Worm (Caenorhabditis elegans) whole organism, late embryonic: Measurements from ENCODE around the gene ZK666.11.

Source experiments
- F13H6.1 ChIP-seq: sonication (generic microtip); optimal IDR thresholded peaks from 2 replicates; lab custom pipeline; 2016; ENCODE audit warnings: missing genetic modification characterization, missing compliant biosample characterization
- K09A11.1 ChIP-seq: sonication (generic microtip); optimal IDR thresholded peaks from 2 replicates; lab custom pipeline; 2017; ENCODE audit warnings: antibody characterized with exemption, mild to moderate bottlenecking, missing genetic modification characterization, missing compliant biosample characterization; ENCODE audit not compliant: insufficient read depth
- T23F11.4 ChIP-seq: fragments of 200-800 bp; sonication (Bioruptor generic); optimal IDR thresholded peaks from 2 replicates; lab custom pipeline; 2018; ENCODE audit warnings: mild to moderate bottlenecking, missing genetic modification characterization, missing compliant biosample characterization
- Y22D7AL.16 ChIP-seq: sonication (generic microtip); optimal IDR thresholded peaks from 2 replicates; lab custom pipeline; 2016; ENCODE audit warnings: missing genetic modification characterization, missing compliant biosample characterization
- ceh-14 ChIP-seq: sonication (generic microtip); optimal IDR thresholded peaks from 2 replicates; lab custom pipeline; 2016; ENCODE audit warnings: missing genotype, missing genetic modification characterization, missing compliant biosample characterization
- ceh-19 ChIP-seq: fragments of 200-800 bp; sonication (Bioruptor generic); optimal IDR thresholded peaks from 2 replicates; lab custom pipeline; 2018; ENCODE audit warnings: mild to moderate bottlenecking, missing genetic modification characterization, missing compliant biosample characterization
- ceh-22 ChIP-seq: sonication (generic microtip); optimal IDR thresholded peaks from 2 replicates; lab custom pipeline; 2017; ENCODE audit warnings: missing biosample characterization, missing genetic modification characterization
- ceh-24 ChIP-seq: sonication (generic microtip); optimal IDR thresholded peaks from 2 replicates; lab custom pipeline; 2016; ENCODE audit warnings: mild to moderate bottlenecking, missing genetic modification characterization, missing compliant biosample characterization
- ceh-31 ChIP-seq: sonication (generic microtip); optimal IDR thresholded peaks from 2 replicates; lab custom pipeline; 2016; ENCODE audit warnings: missing genetic modification characterization, missing compliant biosample characterization
- ceh-45 ChIP-seq: fragments of 200-800 bp; sonication (Bioruptor generic); IDR thresholded peaks from 2 replicates; pipeline ENCODE4 v1.3.6; 2022; ENCODE audit warnings: missing genetic modification reagents, missing genetic modification characterization, missing compliant biosample characterization
- ceh-6 ChIP-seq: fragments of 200-800 bp; sonication (Bioruptor generic); optimal IDR thresholded peaks from 2 replicates; lab custom pipeline; 2018; ENCODE audit warnings: mild to moderate bottlenecking, missing genetic modification characterization, missing compliant biosample characterization
- ceh-9 ChIP-seq: sonication (generic microtip); optimal IDR thresholded peaks from 2 replicates; lab custom pipeline; 2016; ENCODE audit warnings: mild to moderate bottlenecking, missing genetic modification characterization, inconsistent platforms, missing compliant biosample characterization
- che-1 ChIP-seq: sonication (generic microtip); optimal IDR thresholded peaks from 2 replicates; lab custom pipeline; 2016; ENCODE audit warnings: mild to moderate bottlenecking, missing genetic modification characterization, missing compliant biosample characterization
- dmd-4 ChIP-seq: sonication (generic microtip); optimal IDR thresholded peaks from 2 replicates; lab custom pipeline; 2016; ENCODE audit warnings: borderline replicate concordance, missing genetic modification characterization, missing compliant biosample characterization
- dve-1 ChIP-seq: sonication (generic microtip); optimal IDR thresholded peaks from 2 replicates; lab custom pipeline; 2017; ENCODE audit warnings: antibody characterized with exemption, mild to moderate bottlenecking, missing genetic modification characterization, missing compliant biosample characterization
- elt-2 ChIP-seq: sonication (generic microtip); optimal IDR thresholded peaks from 2 replicates; lab custom pipeline; 2016; ENCODE audit warnings: missing genetic modification reagents, missing genetic modification characterization, missing compliant biosample characterization
- elt-4 ChIP-seq: sonication (generic microtip); optimal IDR thresholded peaks from 2 replicates; lab custom pipeline; 2016; ENCODE audit warnings: missing genetic modification characterization, missing compliant biosample characterization
- fkh-6 ChIP-seq: sonication (generic microtip); optimal IDR thresholded peaks from 2 replicates; lab custom pipeline; 2016; ENCODE audit warnings: missing genetic modification characterization, missing compliant biosample characterization
- gmeb-2 ChIP-seq: sonication (generic microtip); optimal IDR thresholded peaks from 2 replicates; lab custom pipeline; 2016; ENCODE audit warnings: missing genetic modification characterization, inconsistent platforms, missing compliant biosample characterization
- hlh-15 ChIP-seq: sonication (generic microtip); optimal IDR thresholded peaks from 2 replicates; lab custom pipeline; 2016; ENCODE audit warnings: missing genetic modification characterization, missing compliant biosample characterization
- hlh-6 ChIP-seq: sonication (generic microtip); optimal IDR thresholded peaks from 2 replicates; lab custom pipeline; 2016; ENCODE audit warnings: missing genotype, missing genetic modification characterization, missing compliant biosample characterization
- hlh-8 ChIP-seq: sonication (generic microtip); optimal IDR thresholded peaks from 2 replicates; lab custom pipeline; 2016; ENCODE audit warnings: missing genotype, missing genetic modification characterization, missing compliant biosample characterization
- lin-11 ChIP-seq: fragments of 200-800 bp; sonication (Bioruptor generic); optimal IDR thresholded peaks from 2 replicates; lab custom pipeline; 2018; ENCODE audit warnings: mild to moderate bottlenecking, missing genetic modification characterization, missing compliant biosample characterization
- nfya-1 ChIP-seq: sonication (generic microtip); optimal IDR thresholded peaks from 2 replicates; lab custom pipeline; 2017; ENCODE audit warnings: missing genetic modification characterization, mild to moderate bottlenecking, missing compliant biosample characterization, antibody characterized with exemption, moderate library complexity
- nhr-11 ChIP-seq: fragments of 150-350 bp; optimal IDR thresholded peaks from 2 replicates; lab custom pipeline; 2014; ENCODE audit warnings: missing biosample characterization, missing genetic modification characterization
- nhr-232 ChIP-seq: sonication (generic microtip); optimal IDR thresholded peaks from 2 replicates; lab custom pipeline; 2016; ENCODE audit warnings: missing genetic modification characterization, missing compliant biosample characterization
- pag-3 ChIP-seq: sonication (generic microtip); optimal IDR thresholded peaks from 2 replicates; lab custom pipeline; 2016; ENCODE audit warnings: missing compliant biosample characterization, missing genetic modification characterization, borderline replicate concordance
- pat-9 ChIP-seq: fragments of 200-800 bp; sonication (Bioruptor generic); optimal IDR thresholded peaks from 2 replicates; lab custom pipeline; 2018; ENCODE audit warnings: mild to moderate bottlenecking, missing genetic modification characterization, moderate library complexity, missing compliant biosample characterization
- pax-1 ChIP-seq: fragments of 150-350 bp; optimal IDR thresholded peaks from 2 replicates; lab custom pipeline; 2014; ENCODE audit warnings: missing biosample characterization, missing genetic modification characterization
- pha-4 ChIP-seq: fragments of 150-350 bp; optimal IDR thresholded peaks from 2 replicates; lab custom pipeline; 2018; ENCODE audit warnings: missing biosample characterization, missing genetic modification reagents, missing genetic modification characterization
- pqm-1 ChIP-seq: sonication (generic microtip); optimal IDR thresholded peaks from 2 replicates; lab custom pipeline; 2016; ENCODE audit warnings: missing genetic modification characterization, missing compliant biosample characterization
- pros-1 ChIP-seq: fragments of 150-350 bp; optimal IDR thresholded peaks from 2 replicates; lab custom pipeline; 2014; ENCODE audit warnings: missing biosample characterization, missing genetic modification reagents, missing genetic modification characterization
- ref-2 ChIP-seq: sonication (generic microtip); optimal IDR thresholded peaks from 2 replicates; lab custom pipeline; 2016; ENCODE audit warnings: missing genetic modification characterization, missing compliant biosample characterization
- rnt-1 ChIP-seq: sonication (generic microtip); optimal IDR thresholded peaks from 2 replicates; lab custom pipeline; 2016; ENCODE audit warnings: missing genetic modification characterization, missing compliant biosample characterization
- sdc-2 ChIP-seq: sonication (generic microtip); optimal IDR thresholded peaks from 2 replicates; lab custom pipeline; 2016; ENCODE audit warnings: missing genotype, missing genetic modification characterization, missing compliant biosample characterization
- sox-2 ChIP-seq: fragments of 200-800 bp; sonication (Bioruptor generic); IDR thresholded peaks from 2 replicates; pipeline ENCODE4 v1.3.6; 2022; ENCODE audit warnings: missing genetic modification reagents, missing genetic modification characterization, missing compliant biosample characterization
- sox-4 ChIP-seq: sonication (generic microtip); optimal IDR thresholded peaks from 2 replicates; lab custom pipeline; 2017; ENCODE audit warnings: mild to moderate bottlenecking, missing genetic modification characterization, inconsistent platforms, missing compliant biosample characterization
- syd-9 ChIP-seq: sonication (generic microtip); optimal IDR thresholded peaks from 2 replicates; lab custom pipeline; 2016; ENCODE audit warnings: mild to moderate bottlenecking, missing genetic modification characterization, moderate library complexity, missing compliant biosample characterization
- unc-3 ChIP-seq, 2 experiments: fragments of 200-800 bp in 1 of 2; sonication (Bioruptor generic) in 1 of 2; sonication (generic microtip) in 1 of 2; conservative IDR thresholded peaks in 1 of 2; optimal IDR thresholded peaks in 1 of 2; 2 replicates each; pipeline versions ENCODE4 v1.3.6 to Lab custom; 2016 to 2022; ENCODE audit warnings: missing compliant biosample characterization in 2 of 2, missing genetic modification characterization in 2 of 2, missing genetic modification reagents in 1 of 2
- unc-55 ChIP-seq: sonication (generic microtip); optimal IDR thresholded peaks from 2 replicates; lab custom pipeline; 2017; ENCODE audit warnings: missing biosample characterization, missing genetic modification reagents, missing genetic modification characterization
- ztf-16 ChIP-seq: sonication (generic microtip); optimal IDR thresholded peaks from 2 replicates; lab custom pipeline; 2017; ENCODE audit warnings: missing genetic modification characterization, missing compliant biosample characterization

The ZK666.11 gene

ce11 chrII:10483860-10484259 lies 1.5 kb downstream of the ZK666.11 start:
- TF ChIP-seq che-1 (tag; lab: Kevin White, UChicago): no peak
- no peak for TF ChIP-seq ceh-6 (GFP tag; lab: Kevin White, UChicago)
- no peak for TF ChIP-seq pqm-1 (tag; lab: Kevin White, UChicago)
- TF ChIP-seq dmd-4 (tag; lab: Kevin White, UChicago): no peak
- no peak for TF ChIP-seq K09A11.1 (tag; lab: Kevin White, UChicago)
- TF ChIP-seq F13H6.1 (tag; lab: Kevin White, UChicago): no peak
- no peak for TF ChIP-seq nhr-11 (tag; lab: Kevin White, UChicago)
- TF ChIP-seq sox-4 (tag; lab: Kevin White, UChicago): no peak
- no peak for TF ChIP-seq dve-1 (tag; lab: Kevin White, UChicago)
- no peak for TF ChIP-seq sox-2 (GFP tag; lab: Robert Waterston, UW)
- no peak for TF ChIP-seq Y22D7AL.16 (tag; lab: Kevin White, UChicago)
- TF ChIP-seq pax-1 (tag; lab: Kevin White, UChicago): no peak
- TF ChIP-seq ztf-16: no peak
- TF ChIP-seq lin-11 (tag; lab: Kevin White, UChicago): no peak
- no peak for TF ChIP-seq fkh-6
- no peak for TF ChIP-seq sdc-2 (tag; lab: Kevin White, UChicago)

- TF ChIP-seq pag-3: no peak
- TF ChIP-seq syd-9 (tag; lab: Kevin White, UChicago): no peak
- TF ChIP-seq hlh-6 (tag; lab: Kevin White, UChicago): no peak
- no peak for TF ChIP-seq ztf-16
Observed at ce11 chrII:10485640-10486039, 3.3 kb downstream of the ZK666.11 start.

- no peak for TF ChIP-seq T23F11.4
- TF ChIP-seq ref-2 (tag; lab: Kevin White, UChicago): no peak
- no peak for TF ChIP-seq che-1 (tag; lab: Kevin White, UChicago)
- no peak for TF ChIP-seq nfya-1 (tag; lab: Kevin White, UChicago)
- TF ChIP-seq ceh-24 (tag; lab: Kevin White, UChicago): no peak
- no peak for TF ChIP-seq unc-55 (GFP tag; lab: Kevin White, UChicago)
- no peak for TF ChIP-seq elt-2 (tag; lab: Kevin White, UChicago)
- no peak for TF ChIP-seq ceh-22 (tag; lab: Kevin White, UChicago)
- no peak for TF ChIP-seq Y22D7AL.16 (tag; lab: Kevin White, UChicago)
- no peak for TF ChIP-seq hlh-8 (tag; lab: Kevin White, UChicago)
- no peak for TF ChIP-seq ceh-45
- TF ChIP-seq ceh-19 (GFP tag; lab: Kevin White, UChicago): no peak
- no peak for TF ChIP-seq pha-4 (tag; lab: Kevin White, UChicago)
Observed at ce11 chrII:10486738-10487137, 4.4 kb downstream of the ZK666.11 start, which contains the start of gene ZK666.15. Gene ZK666.15, plus strand, starts transcription at chrII:10487038.

- TF ChIP-seq syd-9 (tag; lab: Kevin White, UChicago) (no peak), ceh-14 (no peak), rnt-1 (tag; lab: Kevin White, UChicago) (no peak), nhr-232 (tag; lab: Kevin White, UChicago) (no peak), gmeb-2 (tag; lab: Kevin White, UChicago) (no peak), unc-3 (GFP tag; conservative IDR thresholded peaks at IDR 0.05; lab: Robert Waterston, UW) (no peak), unc-3 (tag; optimal IDR thresholded peaks at IDR 0.05; lab: Kevin White, UChicago) (no peak), ceh-31 (no peak), unc-55 (GFP tag; lab: Kevin White, UChicago) (no peak), pat-9 (tag; lab: Kevin White, UChicago) (no peak), hlh-15 (tag; lab: Kevin White, UChicago) (no peak), pax-1 (tag; lab: Kevin White, UChicago) (no peak), pros-1 (tag; lab: Kevin White, UChicago) (no peak), elt-4 (no peak), ceh-9 (tag; lab: Kevin White, UChicago) (no peak), ceh-45 (no peak)
Observed at ce11 chrII:10490329-10490728, 8.0 kb downstream of the ZK666.11 start, which contains the start of gene clec-61. Gene clec-61, minus strand, starts transcription at chrII:10490537.
